Worm (Caenorhabditis elegans): ENCODE data around the gene C34B4.3.

ce11 chrV:13043832-13044521, 27.0 kb downstream of the C34B4.3 start:
- TF ChIP-seq flt-1 (GFP tag; IDR thresholded peaks at IDR 0.05) (no peak), ztf-23 (GFP tag; IDR thresholded peaks at IDR 0.05) (no peak), T22C8.4 (GFP tag; IDR thresholded peaks at IDR 0.05) (no peak), cog-1 (tag; optimal IDR thresholded peaks at IDR 0.05) (no peak), tab-1 (GFP tag; IDR thresholded peaks at IDR 0.05) (no peak), ztf-29 (GFP tag; IDR thresholded peaks at IDR 0.05) (no peak), klf-2 (GFP tag; conservative IDR thresholded peaks at IDR 0.05) (no peak), ref-1 (GFP tag; conservative IDR thresholded peaks at IDR 0.05) (no peak), med-1 (GFP tag; optimal IDR thresholded peaks at IDR 0.05; ENCODE audit: insufficient read depth) (no peak)

Measured in whole organism, midembryonic.